Fruit fly (Drosophila melanogaster): ENCODE data around the gene RhoGEF64C.

- no peak for TF ChIP-seq usp (GFP tag; optimal IDR thresholded peaks at IDR 0.05)
- no peak for TF ChIP-seq psq (optimal IDR thresholded peaks at IDR 0.05)
- TF ChIP-seq CG8478 (optimal IDR thresholded peaks at IDR 0.05): no peak
These were observed 27.2 kb downstream of the RhoGEF64C start for dm6 chr3L:4719743-4720142.
